Worm (Caenorhabditis elegans) whole organism, midembryonic: ENCODE measurements around the gene F41G3.3.

Source experiments
- T22C8.4 ChIP-seq: fragments of 200-800 bp; sonication (Bioruptor generic); IDR thresholded peaks from 2 replicates; pipeline ENCODE4 v1.3.6; 2022; ENCODE audit warnings: missing genetic modification characterization, missing compliant biosample characterization
- cog-1 ChIP-seq: sonication (generic microtip); optimal IDR thresholded peaks from 2 replicates; lab custom pipeline; 2016; ENCODE audit warnings: missing genetic modification characterization, missing compliant biosample characterization
- flt-1 ChIP-seq: fragments of 200-800 bp; sonication (Bioruptor generic); IDR thresholded peaks from 2 replicates; pipeline ENCODE4 v1.3.6; 2022; ENCODE audit warnings: missing genetic modification characterization, missing compliant biosample characterization
- klf-2 ChIP-seq: fragments of 200-800 bp; sonication (Bioruptor generic); conservative IDR thresholded peaks from 2 replicates; pipeline ENCODE4 v1.3.6; 2022; ENCODE audit warnings: missing genetic modification reagents, missing genetic modification characterization, missing compliant biosample characterization
- med-1 ChIP-seq: sonication (generic microtip); optimal IDR thresholded peaks from 2 replicates; lab custom pipeline; 2017; ENCODE audit warnings: missing genetic modification characterization, mild to moderate bottlenecking, missing compliant biosample characterization, antibody characterized with exemption, missing genetic modification reagents; ENCODE audit not compliant: insufficient read depth
- ref-1 ChIP-seq: fragments of 200-800 bp; sonication (Bioruptor generic); conservative IDR thresholded peaks from 2 replicates; pipeline ENCODE4 v1.3.6; 2022; ENCODE audit warnings: missing genetic modification reagents, missing genetic modification characterization, missing compliant biosample characterization
- tab-1 ChIP-seq: fragments of 200-800 bp; sonication (Bioruptor generic); IDR thresholded peaks from 2 replicates; pipeline ENCODE4 v1.3.6; 2022; ENCODE audit warnings: missing genetic modification characterization, missing compliant biosample characterization
- ztf-23 ChIP-seq: fragments of 200-800 bp; sonication (Bioruptor generic); IDR thresholded peaks from 2 replicates; pipeline ENCODE4 v1.3.6; 2022; ENCODE audit warnings: missing genetic modification reagents, missing genetic modification characterization, missing compliant biosample characterization
- ztf-29 ChIP-seq: fragments of 200-800 bp; sonication (Bioruptor generic); IDR thresholded peaks from 2 replicates; pipeline ENCODE4 v1.3.6; 2022; ENCODE audit warnings: missing genetic modification reagents, missing genetic modification characterization, missing compliant biosample characterization

F41G3.3 gene

ce11 chrII:6736066-6736465 is 20.3 kb upstream of the F41G3.3 start, which contains the start of gene mrps-18.C:
Gene mrps-18.C, plus strand, starts transcription at chrII:6736203.
- no peak for TF ChIP-seq T22C8.4
- no peak for TF ChIP-seq ref-1 (GFP tag; lab: Robert Waterston, UW)
- no peak for TF ChIP-seq flt-1 (GFP tag; lab: Robert Waterston, UW)
- TF ChIP-seq med-1 (GFP tag; lab: Kevin White, UChicago), result no peak
- TF ChIP-seq ztf-23 (GFP tag; lab: Robert Waterston, UW), result no peak
- TF ChIP-seq klf-2 (GFP tag; lab: Robert Waterston, UW), result no peak
- TF ChIP-seq cog-1 (tag; lab: Kevin White, UChicago), result no peak
- no peak for TF ChIP-seq ztf-29 (GFP tag; lab: Robert Waterston, UW)
- no peak for TF ChIP-seq tab-1

- TF ChIP-seq T22C8.4 (no peak), ref-1 (GFP tag; lab: Robert Waterston, UW) (no peak), flt-1 (GFP tag; lab: Robert Waterston, UW) (no peak), med-1 (GFP tag; lab: Kevin White, UChicago) (no peak), ztf-23 (GFP tag; lab: Robert Waterston, UW) (no peak), klf-2 (GFP tag; lab: Robert Waterston, UW) (no peak), cog-1 (tag; lab: Kevin White, UChicago) (no peak), tab-1 (no peak), ztf-29 (GFP tag; lab: Robert Waterston, UW) (no peak)
Measured at ce11 chrII:6736604-6737003, 19.7 kb upstream of the F41G3.3 start, which contains the start of gene T14B4.1. Gene T14B4.1, plus strand, starts transcription at chrII:6736904.

ce11 chrII:6741428-6741827 is 14.9 kb upstream of the F41G3.3 start, which contains the start of gene exos-8:
Gene exos-8, plus strand, starts transcription at chrII:6741691.
- TF ChIP-seq cog-1 (tag; lab: Kevin White, UChicago) (peak; percentile 41), klf-2 (GFP tag; lab: Robert Waterston, UW) (peak; percentile 64; the same call in 1 of the 2 replicates), med-1 (GFP tag; lab: Kevin White, UChicago) (no peak), flt-1 (GFP tag; lab: Robert Waterston, UW) (peak; percentile 77; the same call in 1 of the 2 replicates), ztf-23 (GFP tag; lab: Robert Waterston, UW) (no peak), ztf-29 (GFP tag; lab: Robert Waterston, UW) (0 out of 2 replicates have a peak, but pooled peaks have one; percentile 34), T22C8.4 (no peak), tab-1 (0 out of 2 replicates have a peak, but pooled peaks have one; percentile 20), ref-1 (GFP tag; lab: Robert Waterston, UW) (no peak)

- TF ChIP-seq med-1 (GFP tag; lab: Kevin White, UChicago) (no peak), tab-1 (no peak), ztf-29 (GFP tag; lab: Robert Waterston, UW) (no peak), flt-1 (GFP tag; lab: Robert Waterston, UW) (no peak), klf-2 (GFP tag; lab: Robert Waterston, UW) (no peak), ref-1 (GFP tag; lab: Robert Waterston, UW) (no peak), cog-1 (tag; lab: Kevin White, UChicago) (no peak), T22C8.4 (no peak), ztf-23 (GFP tag; lab: Robert Waterston, UW) (no peak)
Measured at ce11 chrII:6742614-6743013, 13.7 kb upstream of the F41G3.3 start, which contains the start of gene F41G3.6. Gene F41G3.6, plus strand, starts transcription at chrII:6742914.

ce11 chrII:6744648-6745047 is 11.7 kb upstream of the F41G3.3 start, which contains the start of gene ins-15:
Gene ins-15, minus strand, starts transcription at chrII:6744748.
- TF ChIP-seq ref-1 (GFP tag; lab: Robert Waterston, UW) (no peak), flt-1 (GFP tag; lab: Robert Waterston, UW) (no peak), ztf-29 (GFP tag; lab: Robert Waterston, UW) (no peak), T22C8.4 (no peak), cog-1 (tag; lab: Kevin White, UChicago) (no peak), med-1 (GFP tag; lab: Kevin White, UChicago) (no peak), klf-2 (GFP tag; lab: Robert Waterston, UW) (no peak), tab-1 (no peak), ztf-23 (GFP tag; lab: Robert Waterston, UW) (no peak)

ce11 chrII:6745783-6746182 is 10.5 kb upstream of the F41G3.3 start, which contains the start of gene ins-14:
Gene ins-14, minus strand, starts transcription at chrII:6745814.
- TF ChIP-seq T22C8.4 (no peak), ztf-29 (GFP tag; lab: Robert Waterston, UW) (no peak)

- TF ChIP-seq cog-1 (tag; lab: Kevin White, UChicago) (no peak), med-1 (GFP tag; lab: Kevin White, UChicago) (no peak), tab-1 (no peak), T22C8.4 (no peak), ztf-23 (GFP tag; lab: Robert Waterston, UW) (no peak), ztf-29 (GFP tag; lab: Robert Waterston, UW) (no peak), flt-1 (GFP tag; lab: Robert Waterston, UW) (no peak), klf-2 (GFP tag; lab: Robert Waterston, UW) (no peak), ref-1 (GFP tag; lab: Robert Waterston, UW) (no peak)
Measured at ce11 chrII:6746404-6746803, 9.9 kb upstream of the F41G3.3 start, which contains the start of gene F41G3.5. Gene F41G3.5, plus strand, starts transcription at chrII:6746704.

- no peak for TF ChIP-seq tab-1
- no peak for TF ChIP-seq ref-1 (GFP tag; lab: Robert Waterston, UW)
- TF ChIP-seq med-1 (GFP tag; lab: Kevin White, UChicago), result no peak
- TF ChIP-seq flt-1 (GFP tag; lab: Robert Waterston, UW), result no peak
Measured at ce11 chrII:6749422-6749821, 6.9 kb upstream of the F41G3.3 start, which contains the start of gene F41G3.10. Gene F41G3.10, minus strand, starts transcription at chrII:6749522.

ce11 chrII:6750929-6751328 is 5.4 kb upstream of the F41G3.3 start, which contains the start of gene F41G3.20:
Gene F41G3.20, minus strand, starts transcription at chrII:6751029.
- TF ChIP-seq cog-1 (tag; lab: Kevin White, UChicago), result no peak
- no peak for TF ChIP-seq T22C8.4
- no peak for TF ChIP-seq klf-2 (GFP tag; lab: Robert Waterston, UW)
- TF ChIP-seq med-1 (GFP tag; lab: Kevin White, UChicago), result no peak
